Fruit fly (Drosophila melanogaster) whole organism, embryonic: ENCODE results near the gene Stt3B.
A peak's percentile ranks its signal among the peaks of the same experiment; 100 is the strongest.

Source experiments
- CG10267 ChIP-seq: fragments of 200-800 bp; sonication (Bioruptor generic); optimal IDR thresholded peaks from 2 replicates; lab custom pipeline; 2018; ENCODE audit warnings: missing biosample characterization, mild to moderate bottlenecking, missing genetic modification characterization, moderate library complexity
- CG10366 ChIP-seq: fragments of 200-800 bp; sonication (Bioruptor generic); IDR thresholded peaks from 2 replicates; pipeline ENCODE4 v1.3.6; 2022; ENCODE audit warnings: missing biosample characterization, missing genetic modification characterization
- CG10565 ChIP-seq: fragments of 200-800 bp; sonication (Bioruptor generic); optimal IDR thresholded peaks from 3 replicates; lab custom pipeline; 2016; ENCODE audit warnings: missing biosample characterization, mild to moderate bottlenecking, missing genetic modification characterization
- CG12659 ChIP-seq: fragments of 200-800 bp; sonication (Bioruptor generic); optimal IDR thresholded peaks from 3 replicates; lab custom pipeline; 2017; ENCODE audit warnings: mild to moderate bottlenecking, missing biosample characterization, missing genetic modification reagents, missing genetic modification characterization
- CG13624 ChIP-seq: fragments of 200-800 bp; sonication (Bioruptor generic); optimal IDR thresholded peaks from 2 replicates; lab custom pipeline; 2016; ENCODE audit warnings: missing biosample characterization, missing genetic modification characterization
- CG14667 ChIP-seq: fragments of 200-800 bp; sonication (Bioruptor generic); IDR thresholded peaks from 2 replicates; pipeline ENCODE4 v1.3.6; 2022; ENCODE audit warnings: missing biosample characterization, missing genetic modification characterization
- CG2199 ChIP-seq: fragments of 200-800 bp; sonication (Bioruptor generic); IDR thresholded peaks from 3 replicates; pipeline ENCODE4 v1.3.6; 2022; ENCODE audit warnings: missing biosample characterization, missing genetic modification characterization
- CG2875 ChIP-seq: fragments of 200-800 bp; sonication (Bioruptor generic); optimal IDR thresholded peaks from 2 replicates; lab custom pipeline; 2017; ENCODE audit warnings: missing biosample characterization, mild to moderate bottlenecking, missing genetic modification characterization, missing genetic modification reagents
- CG30431 ChIP-seq: fragments of 200-800 bp; sonication (Bioruptor generic); optimal IDR thresholded peaks from 2 replicates; lab custom pipeline; 2017; ENCODE audit warnings: missing biosample characterization, missing genetic modification characterization
- CG34224 ChIP-seq: fragments of 200-800 bp; sonication (Bioruptor generic); IDR thresholded peaks from 3 replicates; pipeline ENCODE4 v1.3.6; 2022; ENCODE audit warnings: missing biosample characterization, missing genetic modification characterization; ENCODE audit not compliant: partially characterized antibody
- CG5245 ChIP-seq: fragments of 200-800 bp; sonication (Bioruptor generic); optimal IDR thresholded peaks from 3 replicates; lab custom pipeline; 2016; ENCODE audit warnings: missing biosample characterization, missing genetic modification characterization
- CG8290 ChIP-seq, 3 experiments: fragments of 200-800 bp; sonication (Bioruptor generic); optimal IDR thresholded peaks; 2 replicates each; lab custom pipeline; 2016 to 2019; ENCODE audit warnings: missing biosample characterization in 3 of 3, missing genetic modification characterization in 3 of 3, mild to moderate bottlenecking in 2 of 3, moderate library complexity in 1 of 3
- D ChIP-seq, 2 experiments: fragments of 200-800 bp in 1 of 2; fragments of >200 bp in 1 of 2; sonication (Bioruptor generic) in 1 of 2; optimal IDR thresholded peaks; 2 replicates in 1 of 2; 3 replicates in 1 of 2; lab custom pipeline; 2017; ENCODE audit warnings: mild to moderate bottlenecking in 1 of 2, missing biosample characterization in 1 of 2, missing genetic modification characterization in 1 of 2, missing genetic modification reagents in 1 of 2
- D19B ChIP-seq: fragments of 200-800 bp; sonication (Bioruptor generic); optimal IDR thresholded peaks from 2 replicates; lab custom pipeline; 2017; ENCODE audit warnings: missing biosample characterization, mild to moderate bottlenecking, missing genetic modification characterization
- Elba2 ChIP-seq: fragments of 200-800 bp; sonication (Bioruptor generic); optimal IDR thresholded peaks from 3 replicates; lab custom pipeline; 2016; ENCODE audit warnings: missing biosample characterization, missing genetic modification characterization
- Jarid2 ChIP-seq: fragments of 200-800 bp; sonication (Bioruptor generic); optimal IDR thresholded peaks from 3 replicates; lab custom pipeline; 2017; ENCODE audit warnings: mild to moderate bottlenecking, missing biosample characterization, missing genetic modification reagents, missing genetic modification characterization
- MESR4 ChIP-seq: fragments of 200-800 bp; sonication (Bioruptor generic); optimal IDR thresholded peaks from 2 replicates; lab custom pipeline; 2018; ENCODE audit warnings: missing biosample characterization, mild to moderate bottlenecking, missing genetic modification characterization, moderate library complexity
- MTF-1 ChIP-seq: fragments of 200-800 bp; sonication (Bioruptor generic); optimal IDR thresholded peaks from 2 replicates; lab custom pipeline; 2018; ENCODE audit warnings: missing biosample characterization, mild to moderate bottlenecking, missing genetic modification characterization, borderline replicate concordance
- Med ChIP-seq: fragments of 200-800 bp; sonication (Bioruptor generic); peaks from one replicate; lab custom pipeline; 2016; ENCODE audit warnings: missing biosample characterization, missing genetic modification characterization, mild to moderate bottlenecking, inconsistent platforms, moderate library complexity
- Meics ChIP-seq: fragments of 200-800 bp; sonication (Bioruptor generic); optimal IDR thresholded peaks from 2 replicates; lab custom pipeline; 2017; ENCODE audit warnings: missing biosample characterization, mild to moderate bottlenecking, missing genetic modification characterization
- Oli ChIP-seq: fragments of 200-800 bp; sonication (Bioruptor generic); optimal IDR thresholded peaks from 2 replicates; lab custom pipeline; 2018; ENCODE audit warnings: missing biosample characterization, mild to moderate bottlenecking, missing genetic modification characterization, moderate library complexity
- Poxn ChIP-seq: fragments of 200-800 bp; sonication (Bioruptor generic); IDR thresholded peaks from 2 replicates; pipeline ENCODE4 v1.3.6; 2022; ENCODE audit warnings: missing biosample characterization, missing genetic modification characterization
- ac ChIP-seq: fragments of 200-800 bp; sonication (Bioruptor generic); optimal IDR thresholded peaks from 3 replicates; lab custom pipeline; 2017; ENCODE audit warnings: missing biosample characterization, mild to moderate bottlenecking, missing genetic modification characterization
- bcd ChIP-seq: fragments of 200-800 bp; sonication (Bioruptor generic); optimal IDR thresholded peaks from 2 replicates; lab custom pipeline; 2017; ENCODE audit warnings: missing biosample characterization, mild to moderate bottlenecking, missing genetic modification characterization
- cad ChIP-seq: fragments of >200 bp; optimal IDR thresholded peaks from 2 replicates; lab custom pipeline; 2017; ENCODE audit warnings: missing biosample characterization, missing genetic modification characterization
- ftz-f1 ChIP-seq: fragments of 200-800 bp; sonication (Bioruptor generic); optimal IDR thresholded peaks from 2 replicates; lab custom pipeline; 2016; ENCODE audit warnings: missing biosample characterization, missing genetic modification characterization
- gem ChIP-seq: fragments of 200-800 bp; sonication (Bioruptor generic); optimal IDR thresholded peaks from 2 replicates; lab custom pipeline; 2019; ENCODE audit warnings: missing biosample characterization, mild to moderate bottlenecking, missing genetic modification characterization, moderate library complexity
- gsb-n ChIP-seq: fragments of 200-800 bp; sonication (Bioruptor generic); optimal IDR thresholded peaks from 3 replicates; lab custom pipeline; 2018; ENCODE audit warnings: missing biosample characterization, mild to moderate bottlenecking, missing genetic modification characterization
- hth ChIP-seq: fragments of >200 bp; optimal IDR thresholded peaks from 2 replicates; lab custom pipeline; 2017; ENCODE audit warnings: inconsistent platforms
- jing ChIP-seq: fragments of 200-800 bp; sonication (Bioruptor generic); optimal IDR thresholded peaks from 2 replicates; lab custom pipeline; 2018; ENCODE audit warnings: missing biosample characterization, mild to moderate bottlenecking, missing genetic modification characterization
- kni ChIP-seq: fragments of 200-800 bp; sonication (Bioruptor generic); optimal IDR thresholded peaks from 3 replicates; lab custom pipeline; 2017; ENCODE audit warnings: mild to moderate bottlenecking, missing biosample characterization, missing genetic modification reagents, missing genetic modification characterization
- lmd ChIP-seq: fragments of 200-800 bp; sonication (Bioruptor generic); IDR thresholded peaks from 2 replicates; pipeline ENCODE4 v1.3.6; 2022; ENCODE audit warnings: missing biosample characterization, missing genetic modification characterization
- lola ChIP-seq, 3 experiments: fragments of >200 bp in 2 of 3; fragments of 200-800 bp in 1 of 3; sonication (Bioruptor generic) in 1 of 3; optimal IDR thresholded peaks; 2 replicates each; lab custom pipeline; 2017 to 2019; ENCODE audit warnings: missing biosample characterization in 3 of 3, missing genetic modification characterization in 3 of 3, mild to moderate bottlenecking in 1 of 3, moderate library complexity in 1 of 3
- nerfin-2 ChIP-seq: fragments of 200-800 bp; sonication (Bioruptor generic); IDR thresholded peaks from 2 replicates; pipeline ENCODE4 v1.3.6; 2022; ENCODE audit warnings: missing biosample characterization, missing genetic modification characterization; ENCODE audit not compliant: partially characterized antibody
- pum ChIP-seq: fragments of 200-800 bp; sonication (Bioruptor generic); optimal IDR thresholded peaks from 2 replicates; lab custom pipeline; 2016; ENCODE audit warnings: missing biosample characterization, missing genetic modification characterization
- run ChIP-seq: fragments of 200-800 bp; sonication (Bioruptor generic); optimal IDR thresholded peaks from 3 replicates; lab custom pipeline; 2018; ENCODE audit warnings: missing biosample characterization, mild to moderate bottlenecking, missing genetic modification characterization
- sens ChIP-seq: fragments of 200-800 bp; sonication (Bioruptor generic); peaks from one replicate; lab custom pipeline; 2016; ENCODE audit warnings: missing biosample characterization, missing genetic modification characterization
- stwl ChIP-seq: fragments of 200-800 bp; sonication (Bioruptor generic); optimal IDR thresholded peaks from 3 replicates; lab custom pipeline; 2018; ENCODE audit warnings: missing biosample characterization, mild to moderate bottlenecking, missing genetic modification characterization, moderate library complexity
- tll ChIP-seq, 2 experiments: fragments of 200-800 bp in 1 of 2; fragments of >200 bp in 1 of 2; sonication (Bioruptor generic) in 1 of 2; optimal IDR thresholded peaks; 2 replicates each; lab custom pipeline; 2017 to 2019; ENCODE audit warnings: missing biosample characterization in 2 of 2, missing genetic modification characterization in 2 of 2, mild to moderate bottlenecking in 1 of 2, moderate library complexity in 1 of 2
- vfl ChIP-seq: fragments of 200-800 bp; sonication (Bioruptor generic); optimal IDR thresholded peaks from 2 replicates; lab custom pipeline; 2016; ENCODE audit warnings: missing biosample characterization, missing genetic modification characterization
- z ChIP-seq: fragments of 200-800 bp; sonication (Bioruptor generic); IDR thresholded peaks from 3 replicates; pipeline ENCODE4 v1.3.6; 2022; ENCODE audit warnings: missing biosample characterization, missing genetic modification characterization
- zen ChIP-seq: fragments of 200-800 bp; sonication (Bioruptor generic); optimal IDR thresholded peaks from 3 replicates; lab custom pipeline; 2018; ENCODE audit warnings: missing biosample characterization, mild to moderate bottlenecking, missing genetic modification characterization, moderate library complexity
- zfh1 ChIP-seq: fragments of 200-800 bp; sonication (Bioruptor generic); IDR thresholded peaks from 3 replicates; pipeline ENCODE4 v1.3.6; 2022; ENCODE audit warnings: missing biosample characterization, missing genetic modification characterization

The Stt3B gene

DNA sequence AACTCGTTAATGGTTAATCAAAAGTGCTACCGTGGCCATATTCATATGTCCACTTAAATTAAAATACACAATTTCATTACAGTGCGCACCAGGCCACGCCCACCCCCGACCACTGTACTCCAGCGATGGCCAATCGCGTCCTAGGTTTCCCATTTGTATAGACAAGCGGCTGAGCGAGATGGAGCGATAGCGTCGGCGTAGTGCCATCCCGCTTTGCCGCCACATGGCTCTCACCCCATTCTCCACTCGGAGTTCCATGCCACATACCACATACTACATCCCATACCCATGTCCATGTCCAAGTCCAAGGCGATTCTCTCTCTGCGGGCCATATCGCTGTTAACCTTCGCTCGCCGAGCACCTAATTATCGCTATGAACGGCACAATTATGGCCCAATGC, 11.0 kb upstream of the Stt3B start (continued):
- no peak for TF ChIP-seq CG10366
- TF ChIP-seq CG8290 (GFP tag; optimal IDR thresholded peaks at IDR 0.05; lab: Kevin White, UChicago) = no peak
- TF ChIP-seq CG8290 (tag; optimal IDR thresholded peaks at IDR 0.05; lab: Kevin White, UChicago) = no peak
- TF ChIP-seq CG13624 (GFP tag; lab: Kevin White, UChicago) = no peak
- no peak for TF ChIP-seq vfl (GFP tag; lab: Kevin White, UChicago)
- no peak for TF ChIP-seq CG12659 (GFP tag; lab: Kevin White, UChicago)
- no peak for TF ChIP-seq MTF-1
- no peak for TF ChIP-seq run (tag; lab: Kevin White, UChicago)
- TF ChIP-seq CG2875 (GFP tag; lab: Kevin White, UChicago) = no peak
- TF ChIP-seq MESR4 (GFP tag; lab: Kevin White, UChicago) = no peak
- TF ChIP-seq stwl (tag; lab: Kevin White, UChicago) = no peak
- TF ChIP-seq nerfin-2 (GFP tag; lab: Robert Waterston, UW) = no peak
- TF ChIP-seq CG34224 (GFP tag; lab: Robert Waterston, UW) = peak; percentile 41; the same call in 1 of the 3 replicates
- TF ChIP-seq Oli = no peak
- no peak for TF ChIP-seq z (GFP tag; lab: Robert Waterston, UW)
- TF ChIP-seq CG10267 = no peak
- no peak for TF ChIP-seq CG10565 (GFP tag; lab: Kevin White, UChicago)
- peak; percentile 92 for TF ChIP-seq Jarid2 (GFP tag; lab: Kevin White, UChicago)
- peak; percentile 39 for TF ChIP-seq ftz-f1

- no peak for TF ChIP-seq lmd (GFP tag; lab: Robert Waterston, UW)
- TF ChIP-seq gsb-n (tag; lab: Kevin White, UChicago) = peak; percentile 94
- TF ChIP-seq cad (GFP tag; lab: Kevin White, UChicago) = peak; percentile 43
- TF ChIP-seq zen (tag; lab: Kevin White, UChicago) = no peak
- peak; percentile 44 for TF ChIP-seq sens (GFP tag; lab: Kevin White, UChicago)
- TF ChIP-seq D19B = peak; percentile 3
Observed at dm6 chr3R:25078665-25079064, 9.2 kb upstream of the Stt3B start.

dm6 chr3R:25077280-25077820, 7.9 kb upstream of the Stt3B start:
- TF ChIP-seq CG5245 (GFP tag; lab: Kevin White, UChicago) (peak; percentile 25), Med (GFP tag; lab: Kevin White, UChicago) (peak; percentile 64), ac (GFP tag; lab: Kevin White, UChicago) (peak; percentile 8), zfh1 (GFP tag; lab: Robert Waterston, UW) (0 out of 3 replicates have a peak, but pooled peaks have one; percentile 14), D (optimal IDR thresholded peaks at IDR 0.05; lab: Kevin White, UChicago) (peak; percentile 16), D (GFP tag; optimal IDR thresholded peaks at IDR 0.05; lab: Kevin White, UChicago) (no peak), Poxn (GFP tag; lab: Robert Waterston, UW) (no peak), lola (GFP tag; optimal IDR thresholded peaks at IDR 0.05; lab: Kevin White, UChicago) (no peak), Meics (GFP tag; lab: Kevin White, UChicago) (no peak), ftz-f1 (no peak), zen (tag; lab: Kevin White, UChicago) (peak; percentile 87), kni (GFP tag; lab: Kevin White, UChicago) (peak; percentile 23), sens (GFP tag; lab: Kevin White, UChicago) (peak; percentile 8), Elba2 (GFP tag; lab: Kevin White, UChicago) (no peak), bcd (GFP tag; lab: Kevin White, UChicago) (no peak), nerfin-2 (GFP tag; lab: Robert Waterston, UW) (no peak), cad (GFP tag; lab: Kevin White, UChicago) (peak; percentile 75), CG30431 (GFP tag; lab: Kevin White, UChicago) (no peak), tll (GFP tag; optimal IDR thresholded peaks at IDR 0.05; lab: Kevin White, UChicago) (peak in 1 of 2 experiments; percentile 89), CG2199 (peak; percentile 85; the same call in 2 of the 3 replicates), CG14667 (GFP tag; lab: Robert Waterston, UW) (no peak), gem (no peak), jing (GFP tag; lab: Kevin White, UChicago) (no peak), pum (no peak), hth (lab: Kevin White, UChicago) (peak; percentile 50)
